Worm (Caenorhabditis elegans): ENCODE data around the gene F19C7.2.

ce11 chrIV:4611740-4612139, 12.0 kb downstream of the F19C7.2 start:
- TF ChIP-seq ztf-3 (GFP tag; optimal IDR thresholded peaks at IDR 0.05) (no peak), snpc-4 (GFP tag; optimal IDR thresholded peaks at IDR 0.05) (no peak), snpc-4 (tag; optimal IDR thresholded peaks at IDR 0.05) (no peak), dpl-1 (GFP tag; optimal IDR thresholded peaks at IDR 0.05) (no peak), sdz-38 (tag; optimal IDR thresholded peaks at IDR 0.05) (no peak), atf-7 (tag; optimal IDR thresholded peaks at IDR 0.05) (no peak), pha-4 (tag; optimal IDR thresholded peaks at IDR 0.05) (no peak)
